Worm (Caenorhabditis elegans): ENCODE results near the gene Y67H2A.10.

The Y67H2A.10 gene

DNA sequence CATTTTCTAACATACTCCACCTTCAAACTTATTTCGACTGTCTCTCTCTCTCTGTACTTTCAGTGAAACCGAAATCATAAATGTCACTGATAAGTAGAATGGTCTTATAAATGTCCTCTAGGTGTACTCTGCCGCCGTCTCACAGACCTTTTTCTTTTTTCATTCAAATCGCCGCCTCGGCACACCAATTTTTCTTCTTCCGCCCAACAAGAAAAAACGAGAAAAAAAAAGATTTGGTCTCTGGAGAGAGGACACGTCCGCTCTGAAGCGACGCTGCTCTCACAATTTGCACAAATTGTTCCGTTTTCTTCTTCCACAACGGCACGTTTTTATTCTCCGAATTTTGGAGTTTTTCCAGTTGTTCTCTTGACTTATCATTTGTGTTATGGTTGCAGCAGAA lies 23.9 kb upstream of the Y67H2A.10 start:
- TF ChIP-seq lin-26 (GFP tag; IDR thresholded peaks at IDR 0.05) (0 out of 2 replicates have a peak, but pooled peaks have one; percentile 64), gei-17 (GFP tag; optimal IDR thresholded peaks at IDR 0.05) (no peak), sptf-2 (GFP tag; optimal IDR thresholded peaks at IDR 0.05) (no peak), ztf-22 (GFP tag; optimal IDR thresholded peaks at IDR 0.05) (no peak), nhr-80 (tag; optimal IDR thresholded peaks at IDR 0.05) (peak; percentile 72), D2030.7 (GFP tag; IDR thresholded peaks at IDR 0.05) (no peak), zfh-2 (GFP tag; conservative IDR thresholded peaks at IDR 0.05) (peak; percentile 48; the same call in 1 of the 2 replicates), ZK185.1 (tag; optimal IDR thresholded peaks at IDR 0.05; ENCODE audit: poor library complexity, severe bottlenecking) (peak; percentile 13), nfyb-1 (GFP tag; IDR thresholded peaks at IDR 0.05) (no peak), lin-40 (tag; optimal IDR thresholded peaks at IDR 0.05) (peak; percentile 1), F49E8.2 (tag; optimal IDR thresholded peaks at IDR 0.05; ENCODE audit: insufficient read depth) (no peak), dox-1 (GFP tag; IDR thresholded peaks at IDR 0.05) (peak; percentile 32; the same call in 1 of the 2 replicates), cebp-1 (GFP tag; IDR thresholded peaks at IDR 0.05) (no peak), cebp-1 (tag; optimal IDR thresholded peaks at IDR 0.05) (peak; percentile 14), ceh-40 (GFP tag; IDR thresholded peaks at IDR 0.05) (no peak), C06A6.2 (GFP tag; conservative IDR thresholded peaks at IDR 0.05) (0 out of 2 replicates have a peak, but pooled peaks have one; percentile 18), K11D2.4 (GFP tag; IDR thresholded peaks at IDR 0.05) (no peak), cebp-2 (GFP tag; IDR thresholded peaks at IDR 0.05) (no peak), nhr-179 (tag; optimal IDR thresholded peaks at IDR 0.05) (no peak), K12H6.12 (tag; optimal IDR thresholded peaks at IDR 0.05) (no peak), ceh-27 (GFP tag; optimal IDR thresholded peaks at IDR 0.05) (no peak), B0336.3 (GFP tag; IDR thresholded peaks at IDR 0.05) (0 out of 2 replicates have a peak, but pooled peaks have one; percentile 23), mxl-1 (tag; optimal IDR thresholded peaks at IDR 0.05) (no peak)

DNA sequence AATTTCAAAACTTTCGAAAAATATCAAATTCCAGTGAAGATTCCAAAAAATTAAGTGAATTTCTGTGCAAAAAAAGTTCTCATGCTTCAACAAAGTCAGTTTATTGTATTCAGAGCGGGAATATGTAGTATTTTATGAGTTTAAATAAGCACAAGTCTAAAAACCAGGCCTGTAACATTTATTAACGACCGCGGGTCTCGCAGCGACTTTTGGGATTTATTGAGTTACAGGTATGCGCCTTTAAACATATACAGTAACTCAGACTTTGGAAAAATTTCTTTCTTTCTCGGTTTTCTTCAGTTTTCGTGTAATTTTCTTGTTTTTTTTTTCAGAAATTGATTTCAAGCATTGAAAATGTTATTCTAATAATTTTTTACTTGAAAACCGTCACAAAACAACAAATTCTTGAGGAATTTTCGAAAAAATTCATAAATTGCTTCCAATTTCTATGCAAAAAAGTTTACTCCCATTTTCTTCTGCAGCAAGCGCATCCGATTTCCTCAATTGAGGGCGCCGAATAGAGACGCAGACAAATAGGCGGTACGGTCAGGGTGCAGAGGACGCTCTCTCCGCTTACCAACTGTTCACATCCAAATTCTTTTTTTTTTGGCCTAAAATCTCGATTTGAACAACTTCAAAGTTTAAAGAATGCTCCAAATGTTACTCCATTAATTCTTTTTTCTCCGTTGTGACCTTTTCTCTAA lies 22.2 kb upstream of the Y67H2A.10 start:
- TF ChIP-seq egrh-3 (GFP tag; IDR thresholded peaks at IDR 0.05) (no peak), F37B4.10 (GFP tag; IDR thresholded peaks at IDR 0.05) (no peak), aptf-3 (GFP tag; IDR thresholded peaks at IDR 0.05) (no peak), madf-8 (GFP tag; conservative IDR thresholded peaks at IDR 0.05) (peak; percentile 100), lsl-1 (GFP tag; optimal IDR thresholded peaks at IDR 0.05) (peak; percentile 83), nhr-90 (tag; optimal IDR thresholded peaks at IDR 0.05) (no peak), rcor-1 (GFP tag; IDR thresholded peaks at IDR 0.05) (peak; percentile 20; the same call in 1 of the 2 replicates), ztf-28 (GFP tag; IDR thresholded peaks at IDR 0.05) (no peak), cebp-1 (GFP tag; IDR thresholded peaks at IDR 0.05) (no peak), cebp-1 (tag; optimal IDR thresholded peaks at IDR 0.05) (peak; percentile 3), mel-28 (tag; optimal IDR thresholded peaks at IDR 0.05; ENCODE audit: borderline replicate concordance) (no peak), tlf-1 (GFP tag; optimal IDR thresholded peaks at IDR 0.05) (no peak), sea-2 (GFP tag; IDR thresholded peaks at IDR 0.05) (no peak), cebp-2 (GFP tag; IDR thresholded peaks at IDR 0.05) (no peak), ceh-58 (GFP tag; IDR thresholded peaks at IDR 0.05) (no peak), dpl-1 (GFP tag; optimal IDR thresholded peaks at IDR 0.05) (peak; percentile 16), nhr-120 (GFP tag; IDR thresholded peaks at IDR 0.05) (no peak), akir-1 (GFP tag; optimal IDR thresholded peaks at IDR 0.05) (no peak), egl-18 (GFP tag; IDR thresholded peaks at IDR 0.05) (no peak), sdz-38 (tag; optimal IDR thresholded peaks at IDR 0.05) (no peak), hrde-1 (tag; optimal IDR thresholded peaks at IDR 0.05; ENCODE audit: borderline replicate concordance) (no peak), ztf-6 (GFP tag; IDR thresholded peaks at IDR 0.05) (no peak), B0035.1 (tag; optimal IDR thresholded peaks at IDR 0.05) (no peak), attf-5 (GFP tag; optimal IDR thresholded peaks at IDR 0.05) (no peak), hmg-20 (GFP tag; IDR thresholded peaks at IDR 0.05) (no peak), unc-62 (GFP tag; optimal IDR thresholded peaks at IDR 0.05) (no peak), snpc-1.3 (tag; optimal IDR thresholded peaks at IDR 0.05; ENCODE audit: insufficient read depth) (peak; percentile 16), attf-3 (GFP tag; conservative IDR thresholded peaks at IDR 0.05) (no peak)

Data from whole organism, young adult.